Worm (Caenorhabditis elegans) whole organism, L4 larva: ENCODE results near the gene srj-40.
A peak's percentile ranks its signal among the peaks of the same experiment; 100 is the strongest.

Source experiments
- F44E2.7 ChIP-seq: fragments of 200-800 bp; sonication (Bioruptor generic); IDR thresholded peaks from 2 replicates; pipeline ENCODE4 v2.1.2; 2022; ENCODE audit warnings: missing genetic modification characterization, missing compliant biosample characterization
- T26A8.4 ChIP-seq: fragments of 200-800 bp; sonication (Bioruptor generic); IDR thresholded peaks from 2 replicates; pipeline ENCODE4 v1.3.6; 2022; ENCODE audit warnings: missing genetic modification characterization, missing compliant biosample characterization
- Y75B8A.6 ChIP-seq: fragments of 200-800 bp; sonication (Bioruptor generic); IDR thresholded peaks from 2 replicates; pipeline ENCODE4 v1.3.6; 2022; ENCODE audit warnings: missing genetic modification reagents, missing genetic modification characterization, missing compliant biosample characterization
- aly-2 ChIP-seq: sonication (generic microtip); optimal IDR thresholded peaks from 2 replicates; lab custom pipeline; 2018; ENCODE audit warnings: missing biosample characterization, missing genetic modification characterization
- ama-1 ChIP-seq: fragments of 150-350 bp; optimal IDR thresholded peaks from 2 replicates; lab custom pipeline; 2014; ENCODE audit warnings: inconsistent platforms, mixed read lengths
- dve-1 ChIP-seq: sonication (generic microtip); optimal IDR thresholded peaks from 2 replicates; lab custom pipeline; 2017; ENCODE audit warnings: antibody characterized with exemption, mild to moderate bottlenecking, missing genetic modification characterization, missing compliant biosample characterization; ENCODE audit not compliant: insufficient read depth
- lin-39 ChIP-seq: fragments of 150-350 bp; optimal IDR thresholded peaks from 2 replicates; lab custom pipeline; 2014; ENCODE audit warnings: missing biosample characterization, missing genetic modification reagents, missing genetic modification characterization
- mes-2 ChIP-seq: sonication (generic microtip); optimal IDR thresholded peaks from 2 replicates; lab custom pipeline; 2016; ENCODE audit warnings: missing genotype, mild to moderate bottlenecking, missing genetic modification characterization, missing compliant biosample characterization; ENCODE audit not compliant: poor library complexity, severe bottlenecking
- nhr-10 ChIP-seq: fragments of 150-350 bp; optimal IDR thresholded peaks from 2 replicates; lab custom pipeline; 2014; ENCODE audit warnings: missing biosample characterization, missing genetic modification characterization
- nhr-42 ChIP-seq: fragments of 200-800 bp; sonication (Bioruptor generic); IDR thresholded peaks from 2 replicates; pipeline ENCODE4 v1.3.6; 2022; ENCODE audit warnings: missing genetic modification characterization, missing compliant biosample characterization
- pha-4 ChIP-seq, 2 experiments: fragments of 150-350 bp in 1 of 2; fragments of 200-800 bp in 1 of 2; sonication (Bioruptor generic) in 1 of 2; IDR thresholded peaks in 1 of 2; optimal IDR thresholded peaks in 1 of 2; 2 replicates each; pipeline versions ENCODE4 v1.3.6 to Lab custom; 2014 to 2022; ENCODE audit warnings: missing genetic modification characterization in 2 of 2, missing genetic modification reagents in 2 of 2, missing biosample characterization in 1 of 2, missing compliant biosample characterization in 1 of 2
- snpc-4 ChIP-seq: fragments of 150-350 bp; optimal IDR thresholded peaks from 2 replicates; lab custom pipeline; 2014; ENCODE audit warnings: missing biosample characterization, missing genetic modification characterization

- no peak for TF ChIP-seq Y75B8A.6 (GFP tag; lab: Robert Waterston, UW)
- TF ChIP-seq snpc-4 = no peak
- no peak for TF ChIP-seq ama-1 (lab: Kevin White, UChicago)
- peak; percentile 7 for TF ChIP-seq mes-2
- TF ChIP-seq dve-1 = peak; percentile 85
- no peak for TF ChIP-seq F44E2.7 (GFP tag; lab: Robert Waterston, UW)
- no peak for TF ChIP-seq T26A8.4 (GFP tag; lab: Robert Waterston, UW)
- TF ChIP-seq lin-39 (tag; lab: Kevin White, UChicago) = no peak
- no peak for TF ChIP-seq nhr-42 (GFP tag; lab: Robert Waterston, UW)
- TF ChIP-seq pha-4 (GFP tag; IDR thresholded peaks at IDR 0.05; lab: Robert Waterston, UW) = peak; percentile 70; the same call in 1 of the 2 replicates
- TF ChIP-seq pha-4 (tag; optimal IDR thresholded peaks at IDR 0.05; lab: Kevin White, UChicago) = peak; percentile 71
- no peak for TF ChIP-seq aly-2 (tag; lab: Kevin White, UChicago)
- peak; percentile 16 for TF ChIP-seq nhr-10 (tag; lab: Kevin White, UChicago)
These were observed 29.8 kb downstream of the srj-40 start, which contains the start of gene nhr-57 for ce11 chrV:4131471-4131939.
